Worm (Caenorhabditis elegans): Measurements from ENCODE around the gene ugt-37.

DNA sequence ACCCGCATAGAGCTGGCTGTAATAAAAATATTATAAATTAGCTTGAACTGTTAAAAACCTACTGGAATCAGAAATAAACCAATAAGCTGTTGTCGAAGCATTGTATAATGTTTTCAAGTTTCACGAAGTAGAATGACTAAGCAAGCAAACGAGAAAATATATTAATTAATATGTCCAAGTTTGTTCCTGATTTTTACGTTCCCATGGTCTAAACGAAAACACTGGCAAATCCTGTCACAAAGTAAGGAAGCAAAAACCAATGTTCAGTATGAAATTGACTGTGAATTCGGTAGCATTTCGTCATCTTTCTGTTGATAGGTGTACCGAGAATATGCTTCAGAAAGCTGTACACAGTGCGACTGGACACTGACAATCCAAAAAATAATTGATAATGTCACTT is 24.9 kb downstream of the ugt-37 start, which contains the start of gene srx-34:
- TF ChIP-seq him-1 (tag; optimal IDR thresholded peaks at IDR 0.05) (no peak), W03F9.2 (tag; optimal IDR thresholded peaks at IDR 0.05) (no peak)
